Worm (Caenorhabditis elegans): ENCODE data around the gene col-68.

- TF ChIP-seq flh-1 (GFP tag; optimal IDR thresholded peaks at IDR 0.05) (no peak), pha-4 (tag; optimal IDR thresholded peaks at IDR 0.05) (no peak), ztf-11 (tag; optimal IDR thresholded peaks at IDR 0.05) (no peak), lsy-2 (tag; optimal IDR thresholded peaks at IDR 0.05) (peak; percentile 48), nhr-12 (tag; optimal IDR thresholded peaks at IDR 0.05) (no peak), unc-120 (tag; optimal IDR thresholded peaks at IDR 0.05; ENCODE audit: poor library complexity, severe bottlenecking) (no peak), unc-62 (GFP tag; optimal IDR thresholded peaks at IDR 0.05) (no peak), nhr-237 (tag; optimal IDR thresholded peaks at IDR 0.05) (peak; percentile 34), snpc-4 (tag; optimal IDR thresholded peaks at IDR 0.05) (no peak), ceh-83 (GFP tag; optimal IDR thresholded peaks at IDR 0.05) (peak; percentile 3), tbx-8 (GFP tag; optimal IDR thresholded peaks at IDR 0.05) (no peak), unc-39 (tag; optimal IDR thresholded peaks at IDR 0.05) (no peak), sptf-1 (tag; optimal IDR thresholded peaks at IDR 0.05) (no peak), elt-3 (tag; optimal IDR thresholded peaks at IDR 0.05) (no peak)
Observed at ce11 chrII:97992-98763, 6.2 kb upstream of the col-68 start, which contains the start of the genes luc-7L3 and sftb-6.

All from whole organism, mixed stage, embryonic.